Worm (Caenorhabditis elegans) whole organism, L2 larva: ENCODE measurements around the gene Y116A8C.38.

ENCODE experiments used
- ZK546.5 ChIP-seq: sonication (generic microtip); optimal IDR thresholded peaks from 2 replicates; lab custom pipeline; 2017; ENCODE audit warnings: missing biosample characterization, missing genetic modification characterization
- mab-5 ChIP-seq: fragments of 150-350 bp; optimal IDR thresholded peaks from 2 replicates; lab custom pipeline; 2014; ENCODE audit warnings: missing biosample characterization, missing genetic modification characterization
- mdl-1 ChIP-seq, 2 experiments: fragments of 150-350 bp in 1 of 2; sonication (generic microtip) in 1 of 2; optimal IDR thresholded peaks; 2 replicates each; lab custom pipeline; 2017; ENCODE audit warnings: missing biosample characterization in 2 of 2, missing genetic modification characterization in 2 of 2
- nhr-237 ChIP-seq: fragments of 150-350 bp; optimal IDR thresholded peaks from 2 replicates; lab custom pipeline; 2014; ENCODE audit warnings: missing biosample characterization, missing genetic modification characterization
- nhr-25 ChIP-seq: fragments of 150-350 bp; sonication (generic microtip); optimal IDR thresholded peaks from 3 replicates; lab custom pipeline; 2014; ENCODE audit warnings: missing biosample characterization, missing genetic modification characterization
- skn-1 ChIP-seq: sonication (generic microtip); optimal IDR thresholded peaks from 2 replicates; lab custom pipeline; 2017; ENCODE audit warnings: missing biosample characterization, missing genetic modification characterization
- snpc-4 ChIP-seq: fragments of 150-350 bp; optimal IDR thresholded peaks from 2 replicates; lab custom pipeline; 2014; ENCODE audit warnings: missing biosample characterization, missing genetic modification characterization
- zag-1 ChIP-seq: fragments of 150-350 bp; optimal IDR thresholded peaks from 2 replicates; lab custom pipeline; 2014; ENCODE audit warnings: missing biosample characterization, missing genetic modification characterization

DNA sequence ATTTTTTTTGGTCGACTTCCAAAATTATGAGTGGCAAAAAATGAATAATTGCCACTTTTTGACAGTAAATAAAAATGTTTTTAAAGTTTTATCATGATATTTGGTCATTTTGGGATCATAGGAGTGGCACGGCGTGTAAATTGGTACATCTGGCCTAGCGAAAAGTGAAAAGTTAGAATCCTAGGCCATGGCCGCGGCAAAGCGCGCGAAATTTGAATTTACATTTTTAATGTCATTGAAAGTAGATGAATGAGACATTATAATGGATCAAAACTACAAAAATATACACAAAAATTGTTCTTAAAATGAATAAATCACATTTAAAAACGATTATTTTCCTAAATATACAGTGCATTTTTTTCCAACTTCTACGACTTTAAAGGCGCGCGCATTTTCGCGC lies 4.8 kb upstream of the Y116A8C.38 start:
- TF ChIP-seq mdl-1 (tag; optimal IDR thresholded peaks at IDR 0.05; lab: Kevin White, UChicago): no peak
- no peak for TF ChIP-seq nhr-25 (tag; lab: Kevin White, UChicago)
- no peak for TF ChIP-seq ZK546.5
- no peak for TF ChIP-seq nhr-237 (tag; lab: Kevin White, UChicago)
- no peak for TF ChIP-seq skn-1
- no peak for TF ChIP-seq zag-1 (tag; lab: Kevin White, UChicago)
- no peak for TF ChIP-seq snpc-4 (tag; lab: Kevin White, UChicago)
- TF ChIP-seq mab-5: no peak
